Fruit fly (Drosophila melanogaster): ENCODE measurements around the gene Mettl2.

- TF ChIP-seq insv (optimal IDR thresholded peaks at IDR 0.05) (no peak), psq (optimal IDR thresholded peaks at IDR 0.05) (no peak), h (optimal IDR thresholded peaks at IDR 0.05) (no peak), Sin3A (optimal IDR thresholded peaks at IDR 0.05) (no peak), Myc (optimal IDR thresholded peaks at IDR 0.05) (no peak)
These were observed 46.1 kb downstream of the Mettl2 start for dm6 chr3L:1592822-1593452.
